Worm (Caenorhabditis elegans): ENCODE data around the gene srz-14.

DNA sequence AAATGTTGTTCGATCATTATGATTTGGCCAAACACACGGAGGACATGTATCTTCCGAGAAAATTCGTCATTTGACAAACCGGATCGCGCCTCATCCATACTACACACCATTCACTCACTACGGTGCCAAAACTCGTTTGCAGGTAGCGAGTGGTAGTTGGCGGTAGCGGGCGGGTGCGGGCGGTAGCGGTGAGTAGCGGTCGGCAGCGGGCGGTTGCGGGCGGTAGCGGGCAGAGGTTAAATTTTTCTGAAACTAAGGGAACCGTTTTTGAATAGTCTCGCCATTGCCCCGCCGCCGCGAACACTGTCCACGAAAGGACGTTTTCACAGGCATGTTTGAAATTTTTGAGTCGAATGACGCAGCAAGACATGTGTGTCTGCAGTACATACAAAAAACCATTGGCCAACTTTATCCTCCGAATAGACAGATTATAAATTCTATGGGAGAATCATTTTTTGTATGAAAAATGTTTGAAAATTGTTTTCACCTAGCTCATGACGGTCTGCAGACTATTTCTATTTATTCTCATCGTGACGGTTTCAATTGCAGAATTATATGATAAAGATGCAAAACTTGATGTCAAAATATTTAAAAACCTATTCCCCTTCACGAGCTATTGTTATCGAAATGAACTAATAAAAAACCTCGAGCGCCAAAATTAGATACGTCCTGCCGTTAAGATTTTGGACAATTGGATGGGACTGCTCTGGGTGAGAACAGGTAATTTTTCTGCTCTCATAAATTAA lies 27.0 kb downstream of the srz-14 start, which contains the start of gene F11A5.16:
- TF ChIP-seq ama-1 (optimal IDR thresholded peaks at IDR 0.05): no peak
- TF ChIP-seq rnt-1 (tag; optimal IDR thresholded peaks at IDR 0.05): no peak
- TF ChIP-seq nhr-11 (tag; optimal IDR thresholded peaks at IDR 0.05): no peak
- no peak for TF ChIP-seq fos-1 (tag; optimal IDR thresholded peaks at IDR 0.05)
- TF ChIP-seq zag-1 (tag; optimal IDR thresholded peaks at IDR 0.05): no peak
- no peak for TF ChIP-seq mab-9 (GFP tag; IDR thresholded peaks at IDR 0.05)
- no peak for TF ChIP-seq lir-3 (tag; optimal IDR thresholded peaks at IDR 0.05; ENCODE audit: poor library complexity)
- no peak for TF ChIP-seq ztf-11 (tag; optimal IDR thresholded peaks at IDR 0.05)
- no peak for TF ChIP-seq unc-130 (tag; optimal IDR thresholded peaks at IDR 0.05)
- TF ChIP-seq nhr-19 (GFP tag; conservative IDR thresholded peaks at IDR 0.05): no peak
- no peak for TF ChIP-seq unc-62 (GFP tag; optimal IDR thresholded peaks at IDR 0.05)

Data from whole organism, L1 larva.